Worm (Caenorhabditis elegans): ENCODE measurements around the gene inx-5.

Gene inx-5

DNA sequence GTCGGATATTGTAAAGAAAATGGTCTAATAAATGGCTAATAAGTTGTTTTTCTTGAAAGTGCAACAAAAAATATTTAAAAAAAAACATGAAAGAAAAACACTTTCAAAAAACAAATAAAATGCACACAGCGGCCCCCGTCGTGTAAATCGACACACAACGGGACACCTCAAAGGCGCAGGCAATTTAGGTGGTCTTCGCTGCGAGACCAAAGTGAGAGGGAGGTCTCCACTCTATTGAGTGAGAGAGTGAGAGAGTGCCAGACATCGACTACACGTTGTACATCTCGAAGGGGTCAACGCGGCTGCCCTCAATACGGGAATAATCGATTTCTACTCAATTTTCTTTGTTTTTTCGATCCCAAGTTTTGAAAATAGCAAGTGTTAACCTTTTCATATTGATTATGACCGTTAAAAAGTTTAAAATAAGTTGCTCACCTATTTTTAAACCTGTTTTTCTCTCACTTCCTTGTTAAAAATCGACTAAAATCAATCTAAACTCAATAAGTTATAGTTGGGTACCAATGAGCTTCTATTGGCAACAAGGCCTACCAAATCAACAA, 15.4 kb downstream of the inx-5 start, which contains the start of gene sec-16A.2 (continued):
- no peak for TF ChIP-seq nhr-10 (tag; optimal IDR thresholded peaks at IDR 0.05)
- TF ChIP-seq mdt-29 (GFP tag; IDR thresholded peaks at IDR 0.05) = no peak
- TF ChIP-seq ZK337.2 (GFP tag; IDR thresholded peaks at IDR 0.05) = no peak
- peak; percentile 97 for TF ChIP-seq aha-1 (tag)
- peak; percentile 62 for TF ChIP-seq dve-1 (tag; optimal IDR thresholded peaks at IDR 0.05; ENCODE audit: insufficient read depth)
- TF ChIP-seq ces-1 (GFP tag; optimal IDR thresholded peaks at IDR 0.05) = no peak
- TF ChIP-seq madf-5 (GFP tag; IDR thresholded peaks at IDR 0.05) = no peak
- no peak for TF ChIP-seq T26A8.4 (GFP tag; IDR thresholded peaks at IDR 0.05)
- no peak for TF ChIP-seq unc-130 (GFP tag; optimal IDR thresholded peaks at IDR 0.05)
- no peak for TF ChIP-seq egl-27 (tag; optimal IDR thresholded peaks at IDR 0.05)
- TF ChIP-seq hif-1 (tag; optimal IDR thresholded peaks at IDR 0.05) = peak in 1 of 2 experiments; percentile 52
- no peak for TF ChIP-seq pha-4 (GFP tag; IDR thresholded peaks at IDR 0.05)
- TF ChIP-seq pha-4 (tag; optimal IDR thresholded peaks at IDR 0.05) = peak; percentile 64
- peak; percentile 24 for TF ChIP-seq duxl-1 (tag; optimal IDR thresholded peaks at IDR 0.05; ENCODE audit: poor library complexity)
- TF ChIP-seq attf-4 (tag; optimal IDR thresholded peaks at IDR 0.05) = no peak
- no peak for TF ChIP-seq mxl-2 (GFP tag; conservative IDR thresholded peaks at IDR 0.05)
- peak; percentile 92 for TF ChIP-seq nhr-6 (tag; optimal IDR thresholded peaks at IDR 0.05)
- TF ChIP-seq ztf-11 (tag; optimal IDR thresholded peaks at IDR 0.05) = no peak
- TF ChIP-seq lin-38 (GFP tag; IDR thresholded peaks at IDR 0.05) = no peak
- TF ChIP-seq arid-1 (GFP tag; conservative IDR thresholded peaks at IDR 0.05) = no peak
- 0 out of 2 replicates have a peak, but pooled peaks have one; percentile 16 for TF ChIP-seq nhr-42 (GFP tag; IDR thresholded peaks at IDR 0.05)
- TF ChIP-seq daf-16 (GFP tag; optimal IDR thresholded peaks at IDR 0.05) = peak in 1 of 2 experiments; percentile 38
- peak; percentile 33 for TF ChIP-seq daf-16 (tag; optimal IDR thresholded peaks at IDR 0.05)
- TF ChIP-seq lin-13 (GFP tag; optimal IDR thresholded peaks at IDR 0.05) = peak; percentile 77
- TF ChIP-seq ceh-82 (tag; optimal IDR thresholded peaks at IDR 0.05) = no peak
- peak; percentile 61 for TF ChIP-seq rbr-2 (tag; optimal IDR thresholded peaks at IDR 0.05)
- peak; percentile 58 for TF ChIP-seq hlh-30 (tag; optimal IDR thresholded peaks at IDR 0.05; ENCODE audit: insufficient read depth)
- TF ChIP-seq zip-11 (GFP tag; IDR thresholded peaks at IDR 0.05) = no peak
- peak; percentile 85 for TF ChIP-seq mep-1 (tag; optimal IDR thresholded peaks at IDR 0.05)
- peak; percentile 37 for TF ChIP-seq pqm-1 (tag; optimal IDR thresholded peaks at IDR 0.05)
- no peak for TF ChIP-seq php-3 (GFP tag; IDR thresholded peaks at IDR 0.05)
- no peak for TF ChIP-seq ceh-28 (tag; optimal IDR thresholded peaks at IDR 0.05)
- peak; percentile 75 for TF ChIP-seq mes-2 (tag; optimal IDR thresholded peaks at IDR 0.05; ENCODE audit: poor library complexity, severe bottlenecking)
- peak; percentile 46 for TF ChIP-seq nhr-11 (tag; optimal IDR thresholded peaks at IDR 0.05)
- TF ChIP-seq Y5F2A.4 (GFP tag; optimal IDR thresholded peaks at IDR 0.05) = no peak
- TF ChIP-seq nhr-237 (tag; optimal IDR thresholded peaks at IDR 0.05) = no peak
- peak in 1 of 2 experiments; percentile 79 for TF ChIP-seq lsy-2 (tag; optimal IDR thresholded peaks at IDR 0.05)
- no peak for TF ChIP-seq madf-9 (GFP tag; conservative IDR thresholded peaks at IDR 0.05)
- TF ChIP-seq zag-1 (tag; optimal IDR thresholded peaks at IDR 0.05) = no peak
- TF ChIP-seq nhr-25 (tag; optimal IDR thresholded peaks at IDR 0.05; ENCODE audit: borderline replicate concordance, insufficient read depth) = peak; percentile 13
- no peak for TF ChIP-seq nhr-111 (GFP tag; optimal IDR thresholded peaks at IDR 0.05)
- peak; percentile 23 for TF ChIP-seq fkh-10 (GFP tag; optimal IDR thresholded peaks at IDR 0.05)
- TF ChIP-seq jun-1 (tag; optimal IDR thresholded peaks at IDR 0.05) = no peak
- peak; percentile 67 for TF ChIP-seq nhr-77 (tag; optimal IDR thresholded peaks at IDR 0.05)
- peak; percentile 62 for TF ChIP-seq nhr-28 (tag; optimal IDR thresholded peaks at IDR 0.05)
- TF ChIP-seq dmd-6 (GFP tag; IDR thresholded peaks at IDR 0.05) = peak; percentile 55; the same call in 1 of the 2 replicates
